Fruit fly (Drosophila melanogaster) whole organism, wandering third instar larva: ENCODE results near the gene MICU3.

Source experiments
- Abd-B ChIP-seq: fragments of >200 bp; optimal IDR thresholded peaks from 2 replicates; lab custom pipeline; 2017; ENCODE audit warnings: missing biosample characterization, missing genetic modification characterization
- Hnf4 ChIP-seq: fragments of 200-800 bp; sonication (Bioruptor generic); optimal IDR thresholded peaks from 2 replicates; lab custom pipeline; 2016; ENCODE audit warnings: missing biosample characterization, mild to moderate bottlenecking, missing genetic modification characterization
- Hr78 ChIP-seq: fragments of >200 bp; optimal IDR thresholded peaks from 2 replicates; lab custom pipeline; 2017; ENCODE audit warnings: missing biosample characterization, missing genetic modification characterization
- Myc ChIP-seq: fragments of >200 bp; optimal IDR thresholded peaks from 2 replicates; lab custom pipeline; 2017
- fru ChIP-seq: fragments of 200-800 bp; sonication (Bioruptor generic); optimal IDR thresholded peaks from 3 replicates; lab custom pipeline; 2016; ENCODE audit warnings: missing biosample characterization, mild to moderate bottlenecking, missing genetic modification characterization
- pan ChIP-seq: fragments of >200 bp; optimal IDR thresholded peaks from 2 replicates; lab custom pipeline; 2017
- usp ChIP-seq: fragments of >200 bp; optimal IDR thresholded peaks from 2 replicates; lab custom pipeline; 2017; ENCODE audit warnings: missing biosample characterization, missing genetic modification characterization

dm6 chr3R:19833963-19834362 lies 13.1 kb upstream of the MICU3 start:
- TF ChIP-seq Hr78 (GFP tag; lab: Kevin White, UChicago) (no peak), fru (GFP tag; lab: Kevin White, UChicago) (no peak), Hnf4 (GFP tag; lab: Kevin White, UChicago) (no peak), Abd-B (GFP tag; lab: Kevin White, UChicago) (no peak), usp (GFP tag; lab: Kevin White, UChicago) (no peak), Myc (lab: Kevin White, UChicago) (no peak), pan (lab: Kevin White, UChicago) (no peak)
